Worm (Caenorhabditis elegans) whole organism, late embryonic: ENCODE measurements around the gene R10E9.4.

Source experiments
- ceh-14 ChIP-seq: sonication (generic microtip); optimal IDR thresholded peaks from 2 replicates; lab custom pipeline; 2016; ENCODE audit warnings: missing genotype, missing genetic modification characterization, missing compliant biosample characterization
- ceh-18 ChIP-seq: sonication (generic microtip); optimal IDR thresholded peaks from 2 replicates; lab custom pipeline; 2016; ENCODE audit warnings: missing genetic modification characterization, missing compliant biosample characterization
- ceh-45 ChIP-seq: fragments of 200-800 bp; sonication (Bioruptor generic); IDR thresholded peaks from 2 replicates; pipeline ENCODE4 v1.3.6; 2022; ENCODE audit warnings: missing genetic modification reagents, missing genetic modification characterization, missing compliant biosample characterization
- hlh-15 ChIP-seq: sonication (generic microtip); optimal IDR thresholded peaks from 2 replicates; lab custom pipeline; 2016; ENCODE audit warnings: missing genetic modification characterization, missing compliant biosample characterization
- odd-2 ChIP-seq: sonication (generic microtip); optimal IDR thresholded peaks from 2 replicates; lab custom pipeline; 2017; ENCODE audit warnings: antibody characterized with exemption, mild to moderate bottlenecking, missing genetic modification characterization, missing compliant biosample characterization
- pha-2 ChIP-seq: sonication (generic microtip); optimal IDR thresholded peaks from 2 replicates; lab custom pipeline; 2017; ENCODE audit warnings: mild to moderate bottlenecking, missing genetic modification characterization, missing compliant biosample characterization
- sox-4 ChIP-seq: sonication (generic microtip); optimal IDR thresholded peaks from 2 replicates; lab custom pipeline; 2017; ENCODE audit warnings: mild to moderate bottlenecking, missing genetic modification characterization, inconsistent platforms, missing compliant biosample characterization
- unc-55 ChIP-seq: sonication (generic microtip); optimal IDR thresholded peaks from 2 replicates; lab custom pipeline; 2017; ENCODE audit warnings: missing biosample characterization, missing genetic modification reagents, missing genetic modification characterization

DNA sequence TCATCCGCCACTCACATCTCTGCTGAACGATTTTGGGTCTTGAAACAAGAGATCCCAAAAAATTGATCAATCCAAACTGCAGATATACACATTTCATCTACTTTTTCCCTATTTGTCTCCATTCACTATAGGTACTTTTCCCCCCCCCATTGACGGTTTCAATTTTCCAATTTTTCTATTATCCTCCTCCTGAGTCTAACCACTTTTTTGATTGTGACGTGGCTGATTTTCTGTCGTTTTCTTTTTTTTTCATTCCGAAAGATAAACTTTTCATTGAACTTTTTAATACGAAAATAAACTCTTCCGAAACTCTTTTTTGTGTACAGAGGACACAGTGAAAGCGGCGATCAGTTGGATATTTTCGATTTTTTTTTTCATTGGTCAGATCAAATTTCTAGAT, 14.7 kb downstream of the R10E9.4 start:
- TF ChIP-seq hlh-15 (tag; lab: Kevin White, UChicago) (no peak), unc-55 (GFP tag; lab: Kevin White, UChicago) (no peak), ceh-18 (tag; lab: Kevin White, UChicago) (no peak), sox-4 (tag; lab: Kevin White, UChicago) (no peak), pha-2 (tag; lab: Kevin White, UChicago) (no peak), odd-2 (no peak), ceh-45 (GFP tag; lab: Robert Waterston, UW) (no peak), ceh-14 (tag; lab: Kevin White, UChicago) (no peak)
